Worm (Caenorhabditis elegans): ENCODE data around the gene manf-1.

- TF ChIP-seq blmp-1 (tag; optimal IDR thresholded peaks at IDR 0.05; ENCODE audit: insufficient read depth) (no peak), lin-39 (tag; optimal IDR thresholded peaks at IDR 0.05) (no peak), ZK546.5 (tag; optimal IDR thresholded peaks at IDR 0.05) (no peak), egl-27 (tag; optimal IDR thresholded peaks at IDR 0.05) (no peak), lsy-2 (tag; optimal IDR thresholded peaks at IDR 0.05) (no peak), ceh-16 (tag; optimal IDR thresholded peaks at IDR 0.05) (no peak), nhr-25 (tag; optimal IDR thresholded peaks at IDR 0.05) (no peak), mab-5 (tag; optimal IDR thresholded peaks at IDR 0.05) (no peak), ztf-11 (tag; optimal IDR thresholded peaks at IDR 0.05) (no peak), nhr-77 (tag; optimal IDR thresholded peaks at IDR 0.05) (no peak)
Observed at ce11 chrIV:2966884-2967283, 38.7 kb upstream of the manf-1 start.

Measured in whole organism, L2 larva.